Fruit fly (Drosophila melanogaster) whole organism, embryonic: ENCODE results near the gene Wdr59.

Source experiments
- Adf1 ChIP-seq: fragments of 200-800 bp; sonication (Bioruptor generic); IDR thresholded peaks from 2 replicates; pipeline ENCODE4 v1.3.6; 2022; ENCODE audit warnings: missing biosample characterization, missing genetic modification characterization
- BEAF-32 ChIP-seq: fragments of 200-800 bp; sonication (Bioruptor generic); optimal IDR thresholded peaks from 3 replicates; lab custom pipeline; 2017; ENCODE audit warnings: missing biosample characterization, missing genetic modification characterization, mild to moderate bottlenecking, moderate library complexity, missing genetic modification reagents
- Bgb ChIP-seq: fragments of 200-800 bp; sonication (Bioruptor generic); IDR thresholded peaks from 2 replicates; pipeline ENCODE4 v1.3.6; 2022; ENCODE audit warnings: missing biosample characterization, missing genetic modification characterization; ENCODE audit not compliant: partially characterized antibody
- Blimp-1 ChIP-seq: fragments of 200-800 bp; sonication (Bioruptor generic); optimal IDR thresholded peaks from 3 replicates; lab custom pipeline; 2018; ENCODE audit warnings: missing biosample characterization, missing genetic modification characterization, mild to moderate bottlenecking, moderate library complexity, missing genetic modification reagents
- CG10274 ChIP-seq: fragments of 200-800 bp; sonication (Bioruptor generic); optimal IDR thresholded peaks from 3 replicates; lab custom pipeline; 2017; ENCODE audit warnings: missing biosample characterization, mild to moderate bottlenecking, missing genetic modification characterization
- CG11247 ChIP-seq: fragments of 200-800 bp; sonication (Bioruptor generic); IDR thresholded peaks from 2 replicates; pipeline ENCODE4 v1.3.6; 2022; ENCODE audit warnings: missing biosample characterization, missing genetic modification characterization
- CG11398 ChIP-seq: fragments of 200-800 bp; sonication (Bioruptor generic); optimal IDR thresholded peaks from 2 replicates; lab custom pipeline; 2016; ENCODE audit warnings: missing biosample characterization, missing genetic modification characterization
- CG12071 ChIP-seq: fragments of 200-800 bp; sonication (Bioruptor generic); optimal IDR thresholded peaks from 3 replicates; lab custom pipeline; 2018; ENCODE audit warnings: missing biosample characterization, mild to moderate bottlenecking, missing genetic modification characterization
- CG12104 ChIP-seq: fragments of 200-800 bp; sonication (Bioruptor generic); optimal IDR thresholded peaks from 3 replicates; lab custom pipeline; 2016; ENCODE audit warnings: missing biosample characterization, missing genetic modification characterization
- CG12942 ChIP-seq: fragments of 200-800 bp; sonication (Bioruptor generic); optimal IDR thresholded peaks from 3 replicates; lab custom pipeline; 2016; ENCODE audit warnings: missing biosample characterization, missing genetic modification characterization
- CG14050 ChIP-seq: fragments of 200-800 bp; sonication (Bioruptor generic); IDR thresholded peaks from 3 replicates; pipeline ENCODE4 v1.3.6; 2022; ENCODE audit warnings: missing biosample characterization, missing genetic modification characterization
- CG16813 ChIP-seq: fragments of 200-800 bp; sonication (Bioruptor generic); IDR thresholded peaks from 3 replicates; pipeline ENCODE4 v1.3.6; 2022; ENCODE audit warnings: missing biosample characterization, missing genetic modification characterization; ENCODE audit not compliant: partially characterized antibody
- CG16815 ChIP-seq: fragments of 200-800 bp; sonication (Bioruptor generic); optimal IDR thresholded peaks from 3 replicates; lab custom pipeline; 2017; ENCODE audit warnings: missing biosample characterization, mild to moderate bottlenecking, missing genetic modification characterization
- CG17361 ChIP-seq: fragments of 200-800 bp; sonication (Bioruptor generic); IDR thresholded peaks from 3 replicates; pipeline ENCODE4 v1.3.6; 2022; ENCODE audit warnings: missing biosample characterization, missing genetic modification characterization
- CG32772 ChIP-seq: fragments of 200-800 bp; sonication (Bioruptor generic); IDR thresholded peaks from 2 replicates; pipeline ENCODE4 v1.3.6; 2022; ENCODE audit warnings: missing biosample characterization, missing genetic modification characterization
- CG3281 ChIP-seq: fragments of 200-800 bp; sonication (Bioruptor generic); optimal IDR thresholded peaks from 3 replicates; lab custom pipeline; 2017; ENCODE audit warnings: missing biosample characterization, mild to moderate bottlenecking, missing genetic modification characterization
- CG4328 ChIP-seq: fragments of 200-800 bp; sonication (Bioruptor generic); optimal IDR thresholded peaks from 3 replicates; lab custom pipeline; 2017; ENCODE audit warnings: missing biosample characterization, missing genetic modification reagents, missing genetic modification characterization
- CG4730 ChIP-seq: fragments of 200-800 bp; sonication (Bioruptor generic); IDR thresholded peaks from 2 replicates; pipeline ENCODE4 v1.3.6; 2022; ENCODE audit warnings: missing biosample characterization, missing genetic modification characterization
- CG7372 ChIP-seq: fragments of 200-800 bp; sonication (Bioruptor generic); IDR thresholded peaks from 2 replicates; pipeline ENCODE4 v1.3.6; 2022; ENCODE audit warnings: missing biosample characterization, missing genetic modification characterization
- CG7786 ChIP-seq: fragments of 200-800 bp; sonication (Bioruptor generic); optimal IDR thresholded peaks from 2 replicates; lab custom pipeline; 2016; ENCODE audit warnings: missing biosample characterization, missing genetic modification characterization
- CG9817 ChIP-seq: fragments of 200-800 bp; sonication (Bioruptor generic); optimal IDR thresholded peaks from 2 replicates; lab custom pipeline; 2018; ENCODE audit warnings: missing biosample characterization, mild to moderate bottlenecking, missing genetic modification characterization, moderate library complexity
- Ets65A ChIP-seq: fragments of 200-800 bp; sonication (Bioruptor generic); peaks from one replicate; lab custom pipeline; 2016; ENCODE audit warnings: missing biosample characterization, missing genetic modification characterization
- GATAe ChIP-seq: fragments of 200-800 bp; sonication (Bioruptor generic); conservative IDR thresholded peaks from 2 replicates; pipeline ENCODE4 v1.3.6; 2022; ENCODE audit warnings: missing biosample characterization, missing genetic modification characterization
- H2.0 ChIP-seq: fragments of 200-800 bp; sonication (Bioruptor generic); IDR thresholded peaks from 2 replicates; pipeline ENCODE4 v1.3.6; 2022; ENCODE audit warnings: missing biosample characterization, missing genetic modification characterization
- HLH4C ChIP-seq: fragments of 200-800 bp; sonication (Bioruptor generic); IDR thresholded peaks from 3 replicates; pipeline ENCODE4 v1.3.6; 2022; ENCODE audit warnings: missing biosample characterization, missing genetic modification characterization; ENCODE audit not compliant: partially characterized antibody
- HmgZ ChIP-seq: fragments of 200-800 bp; sonication (Bioruptor generic); optimal IDR thresholded peaks from 2 replicates; lab custom pipeline; 2018; ENCODE audit warnings: missing biosample characterization, mild to moderate bottlenecking, missing genetic modification characterization
- Hmx ChIP-seq: fragments of 200-800 bp; sonication (Bioruptor generic); optimal IDR thresholded peaks from 2 replicates; lab custom pipeline; 2016; ENCODE audit warnings: missing biosample characterization, missing genetic modification characterization
- NFAT ChIP-seq: fragments of 200-800 bp; sonication (Bioruptor generic); IDR thresholded peaks from 2 replicates; pipeline ENCODE4 v1.3.6; 2022; ENCODE audit warnings: missing biosample characterization, missing genetic modification characterization
- Nf-YB ChIP-seq: fragments of 200-800 bp; sonication (Bioruptor generic); optimal IDR thresholded peaks from 3 replicates; lab custom pipeline; 2019; ENCODE audit warnings: missing biosample characterization, mild to moderate bottlenecking, missing genetic modification characterization, moderate library complexity
- Oli ChIP-seq: fragments of 200-800 bp; sonication (Bioruptor generic); optimal IDR thresholded peaks from 2 replicates; lab custom pipeline; 2018; ENCODE audit warnings: missing biosample characterization, mild to moderate bottlenecking, missing genetic modification characterization, moderate library complexity
- Vsx1 ChIP-seq: fragments of 200-800 bp; sonication (Bioruptor generic); optimal IDR thresholded peaks from 2 replicates; lab custom pipeline; 2017; ENCODE audit warnings: missing biosample characterization, mild to moderate bottlenecking, missing genetic modification characterization, missing genetic modification reagents
- ato ChIP-seq: fragments of 200-800 bp; sonication (Bioruptor generic); IDR thresholded peaks from 2 replicates; pipeline ENCODE4 v1.3.6; 2022; ENCODE audit warnings: missing biosample characterization, missing genetic modification characterization; ENCODE audit not compliant: partially characterized antibody
- bowl ChIP-seq: fragments of 200-800 bp; sonication (Bioruptor generic); IDR thresholded peaks from 2 replicates; pipeline ENCODE4 v1.3.6; 2022; ENCODE audit warnings: missing biosample characterization, missing genetic modification characterization
- br ChIP-seq: fragments of >200 bp; optimal IDR thresholded peaks from 2 replicates; lab custom pipeline; 2017
- crc ChIP-seq: fragments of 200-800 bp; sonication (Bioruptor generic); optimal IDR thresholded peaks from 2 replicates; lab custom pipeline; 2016; ENCODE audit warnings: missing biosample characterization, missing genetic modification characterization
- croc ChIP-seq: fragments of 200-800 bp; sonication (Bioruptor generic); conservative IDR thresholded peaks from 3 replicates; pipeline ENCODE4 v1.3.6; 2022; ENCODE audit warnings: missing biosample characterization, missing genetic modification characterization
- danr ChIP-seq: fragments of 200-800 bp; sonication (Bioruptor generic); IDR thresholded peaks from 2 replicates; pipeline ENCODE4 v1.3.6; 2022; ENCODE audit warnings: missing biosample characterization, missing genetic modification characterization
- dati ChIP-seq: fragments of 200-800 bp; sonication (Bioruptor generic); IDR thresholded peaks from 2 replicates; pipeline ENCODE4 v1.3.6; 2022; ENCODE audit warnings: missing biosample characterization, missing genetic modification characterization
- exex ChIP-seq: fragments of 200-800 bp; sonication (Bioruptor generic); optimal IDR thresholded peaks from 4 replicates; lab custom pipeline; 2018; ENCODE audit warnings: missing biosample characterization, mild to moderate bottlenecking, missing genetic modification characterization, moderate library complexity
- fru ChIP-seq: fragments of >200 bp; optimal IDR thresholded peaks from 2 replicates; lab custom pipeline; 2017
- ftz-f1 ChIP-seq: fragments of 200-800 bp; sonication (Bioruptor generic); optimal IDR thresholded peaks from 2 replicates; lab custom pipeline; 2016; ENCODE audit warnings: missing biosample characterization, missing genetic modification characterization
- grau ChIP-seq: fragments of 200-800 bp; optimal IDR thresholded peaks from 3 replicates; lab custom pipeline; 2019; ENCODE audit warnings: missing biosample characterization, mild to moderate bottlenecking, missing genetic modification characterization, moderate library complexity
- jing ChIP-seq: fragments of 200-800 bp; sonication (Bioruptor generic); optimal IDR thresholded peaks from 2 replicates; lab custom pipeline; 2018; ENCODE audit warnings: missing biosample characterization, mild to moderate bottlenecking, missing genetic modification characterization
- kay ChIP-seq: fragments of 200-800 bp; sonication (Bioruptor generic); optimal IDR thresholded peaks from 2 replicates; lab custom pipeline; 2016; ENCODE audit warnings: missing biosample characterization, missing genetic modification characterization
- mld ChIP-seq: fragments of 200-800 bp; sonication (Bioruptor generic); IDR thresholded peaks from 3 replicates; pipeline ENCODE4 v1.3.6; 2022; ENCODE audit warnings: missing biosample characterization, missing genetic modification characterization; ENCODE audit not compliant: partially characterized antibody
- repo ChIP-seq: fragments of 200-800 bp; sonication (Bioruptor generic); optimal IDR thresholded peaks from 2 replicates; lab custom pipeline; 2016; ENCODE audit warnings: missing biosample characterization, missing genetic modification characterization
- slp2 ChIP-seq: fragments of 200-800 bp; sonication (Bioruptor generic); optimal IDR thresholded peaks from 2 replicates; lab custom pipeline; 2016; ENCODE audit warnings: missing biosample characterization, missing genetic modification characterization
- sob ChIP-seq: fragments of 200-800 bp; sonication (Bioruptor generic); IDR thresholded peaks from 2 replicates; pipeline ENCODE4 v1.3.6; 2022; ENCODE audit warnings: missing biosample characterization, missing genetic modification characterization
- ttk ChIP-seq: fragments of 200-800 bp; sonication (Bioruptor generic); IDR thresholded peaks from 2 replicates; pipeline ENCODE4 v2.1.2; 2022; ENCODE audit warnings: missing biosample characterization, missing genetic modification characterization
- vvl ChIP-seq: fragments of 200-800 bp; sonication (Bioruptor generic); IDR thresholded peaks from 2 replicates; pipeline ENCODE4 v1.3.6; 2022; ENCODE audit warnings: missing biosample characterization, missing genetic modification characterization
- z ChIP-seq: fragments of 200-800 bp; sonication (Bioruptor generic); IDR thresholded peaks from 3 replicates; pipeline ENCODE4 v1.3.6; 2022; ENCODE audit warnings: missing biosample characterization, missing genetic modification characterization

Gene Wdr59

DNA sequence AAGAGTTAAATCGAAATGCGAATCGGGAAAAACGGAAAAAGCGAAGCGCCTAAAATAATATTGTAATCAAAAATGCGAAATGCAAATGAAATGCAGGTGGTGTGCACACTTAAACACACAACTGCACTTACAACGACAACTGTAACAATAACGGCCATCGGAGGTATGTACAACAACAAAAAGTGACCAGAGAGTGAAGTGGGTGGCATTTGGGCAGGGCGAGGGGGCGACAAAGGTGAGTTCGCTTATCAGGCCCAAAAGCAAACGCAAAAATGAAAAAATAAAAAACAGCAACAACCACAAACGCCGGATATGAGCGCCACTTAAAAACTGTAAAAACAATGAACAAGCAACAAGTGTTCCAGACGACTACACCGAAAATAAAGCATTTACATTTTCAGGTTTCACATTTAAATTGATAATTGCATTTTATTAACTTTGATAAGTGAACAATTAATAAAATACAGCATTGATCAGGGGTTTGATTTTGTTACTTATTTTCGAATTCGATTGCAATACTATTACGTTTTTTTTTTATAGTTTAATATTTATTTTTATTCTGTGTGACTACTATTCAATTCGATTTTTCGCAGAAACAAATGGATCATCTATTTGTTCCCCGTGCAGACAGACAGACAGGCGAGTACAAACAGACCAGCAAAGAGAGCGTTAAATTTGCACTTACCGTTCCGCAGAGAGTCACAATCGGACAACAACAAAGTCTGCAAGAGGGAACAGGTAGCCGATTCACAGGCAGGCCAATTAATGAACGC, 26.0 kb upstream of the Wdr59 start (continued):
- TF ChIP-seq CG11247 (GFP tag; lab: Robert Waterston, UW) (no peak; the same call in 1 of the 2 replicates), CG12071 (no peak), danr (no peak), CG3281 (GFP tag; lab: Kevin White, UChicago) (peak; percentile 61), ato (GFP tag; lab: Robert Waterston, UW) (no peak), repo (no peak), CG17361 (GFP tag; lab: Robert Waterston, UW) (peak; percentile 48; the same call in 2 of the 3 replicates), CG14050 (GFP tag; lab: Robert Waterston, UW) (no peak), BEAF-32 (GFP tag; lab: Kevin White, UChicago) (no peak), CG4730 (GFP tag; lab: Robert Waterston, UW) (no peak), Vsx1 (peak; percentile 14), fru (lab: Kevin White, UChicago) (no peak), CG16813 (GFP tag; lab: Robert Waterston, UW) (no peak), kay (GFP tag; lab: Kevin White, UChicago) (no peak), sob (GFP tag; lab: Robert Waterston, UW) (peak; percentile 41; the same call in 1 of the 2 replicates), ttk (GFP tag; lab: Robert Waterston, UW) (no peak), ftz-f1 (GFP tag; lab: Kevin White, UChicago) (no peak), z (GFP tag; lab: Robert Waterston, UW) (no peak), GATAe (GFP tag; lab: Robert Waterston, UW) (no peak), CG11398 (GFP tag; lab: Kevin White, UChicago) (no peak), dati (GFP tag; lab: Robert Waterston, UW) (no peak), HmgZ (tag; lab: Kevin White, UChicago) (no peak), bowl (GFP tag; lab: Robert Waterston, UW) (no peak), Oli (tag; lab: Kevin White, UChicago) (peak; percentile 18), CG7372 (GFP tag; lab: Robert Waterston, UW) (no peak), CG16815 (peak; percentile 1), croc (no peak), CG7786 (no peak), slp2 (GFP tag; lab: Kevin White, UChicago) (no peak), CG9817 (tag; lab: Kevin White, UChicago) (peak; percentile 34), CG32772 (GFP tag; lab: Robert Waterston, UW) (no peak), CG10274 (GFP tag; lab: Kevin White, UChicago) (no peak), CG4328 (no peak), Bgb (no peak), jing (GFP tag; lab: Kevin White, UChicago) (no peak), NFAT (GFP tag; lab: Robert Waterston, UW) (no peak), vvl (GFP tag; lab: Robert Waterston, UW) (no peak; the same call in 1 of the 2 replicates), Blimp-1 (GFP tag; lab: Kevin White, UChicago) (no peak), Ets65A (GFP tag; lab: Kevin White, UChicago) (peak; percentile 82), HLH4C (GFP tag; lab: Robert Waterston, UW) (no peak), H2.0 (GFP tag; lab: Robert Waterston, UW) (0 out of 2 replicates have a peak, but pooled peaks have one; percentile 4), exex (peak; percentile 10), Nf-YB (GFP tag; lab: Kevin White, UChicago) (no peak), br (lab: Kevin White, UChicago) (no peak), Adf1 (GFP tag; lab: Robert Waterston, UW) (no peak), Hmx (GFP tag; lab: Kevin White, UChicago) (no peak), grau (tag; lab: Kevin White, UChicago) (peak; percentile 56), CG12942 (GFP tag; lab: Kevin White, UChicago) (no peak), crc (no peak), mld (GFP tag; lab: Robert Waterston, UW) (no peak), CG12104 (GFP tag; lab: Kevin White, UChicago) (no peak)
